Worm (Caenorhabditis elegans): ENCODE data around the gene mlck-1.

mlck-1 gene

DNA sequence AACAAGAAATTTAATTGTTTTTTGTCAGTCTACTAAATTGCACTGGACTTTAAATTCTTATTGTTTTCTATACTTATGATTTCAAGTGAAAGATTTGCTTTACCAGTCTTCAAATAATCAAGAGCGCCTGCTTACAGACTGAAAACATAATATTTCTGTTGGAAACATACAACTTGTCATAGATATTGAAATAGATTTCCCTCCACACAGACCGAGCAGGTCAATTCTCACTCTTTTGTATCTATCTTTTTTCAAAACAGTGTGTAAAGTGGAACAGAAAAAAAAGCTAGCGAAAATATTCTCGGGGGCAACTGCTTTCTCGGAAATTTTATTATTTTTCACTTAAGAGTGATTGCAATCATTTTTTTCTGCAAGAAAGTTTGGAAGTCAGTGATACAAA lies 9.0 kb upstream of the mlck-1 start:
- TF ChIP-seq ztf-29 (GFP tag; IDR thresholded peaks at IDR 0.05) (no peak), flt-1 (GFP tag; IDR thresholded peaks at IDR 0.05) (no peak), ref-1 (GFP tag; conservative IDR thresholded peaks at IDR 0.05) (no peak), med-1 (GFP tag; optimal IDR thresholded peaks at IDR 0.05; ENCODE audit: insufficient read depth) (no peak), tab-1 (GFP tag; IDR thresholded peaks at IDR 0.05) (no peak), klf-2 (GFP tag; conservative IDR thresholded peaks at IDR 0.05) (no peak), ztf-23 (GFP tag; IDR thresholded peaks at IDR 0.05) (no peak), cog-1 (tag; optimal IDR thresholded peaks at IDR 0.05) (no peak)

ce11 chrX:10078089-10078488 lies 8.5 kb upstream of the mlck-1 start:
- peak; percentile 38; the same call in 1 of the 2 replicates for TF ChIP-seq ztf-23 (GFP tag; IDR thresholded peaks at IDR 0.05)
- TF ChIP-seq cog-1 (tag; optimal IDR thresholded peaks at IDR 0.05): no peak

ce11 chrX:10077297-10077696 lies 7.7 kb upstream of the mlck-1 start, which contains the start of gene col-176:
TSS of gene col-176 (plus strand) at chrX:10077597.
- TF ChIP-seq med-1 (GFP tag; optimal IDR thresholded peaks at IDR 0.05; ENCODE audit: insufficient read depth): no peak
- TF ChIP-seq T22C8.4 (GFP tag; IDR thresholded peaks at IDR 0.05): no peak
- TF ChIP-seq cog-1 (tag; optimal IDR thresholded peaks at IDR 0.05): no peak
- no peak for TF ChIP-seq tab-1 (GFP tag; IDR thresholded peaks at IDR 0.05)
- no peak for TF ChIP-seq ref-1 (GFP tag; conservative IDR thresholded peaks at IDR 0.05)
- no peak for TF ChIP-seq flt-1 (GFP tag; IDR thresholded peaks at IDR 0.05)

DNA sequence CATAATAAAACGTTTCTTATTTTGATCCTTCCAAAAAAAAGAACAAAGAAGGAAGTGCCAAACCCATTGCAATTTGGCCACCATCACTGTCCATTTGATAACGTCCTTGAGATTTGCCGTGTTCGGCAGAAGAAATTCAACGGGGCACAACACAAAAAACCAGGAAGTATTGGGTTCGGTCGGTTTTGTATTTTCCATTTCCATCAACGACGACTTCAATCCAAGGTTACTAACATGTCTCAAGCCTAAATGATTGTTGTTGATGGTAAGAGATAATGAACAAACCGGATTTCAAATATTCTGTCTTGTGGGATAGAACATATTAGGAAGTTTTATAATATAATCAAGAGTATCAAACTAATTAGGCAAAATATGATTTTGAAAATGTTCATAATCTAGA lies 6.7 kb upstream of the mlck-1 start:
- TF ChIP-seq flt-1 (GFP tag; IDR thresholded peaks at IDR 0.05): no peak
- no peak for TF ChIP-seq ref-1 (GFP tag; conservative IDR thresholded peaks at IDR 0.05)
- no peak for TF ChIP-seq ztf-29 (GFP tag; IDR thresholded peaks at IDR 0.05)
- no peak for TF ChIP-seq med-1 (GFP tag; optimal IDR thresholded peaks at IDR 0.05; ENCODE audit: insufficient read depth)
- TF ChIP-seq tab-1 (GFP tag; IDR thresholded peaks at IDR 0.05): no peak
- no peak for TF ChIP-seq klf-2 (GFP tag; conservative IDR thresholded peaks at IDR 0.05)
- TF ChIP-seq T22C8.4 (GFP tag; IDR thresholded peaks at IDR 0.05): no peak
- no peak for TF ChIP-seq ztf-23 (GFP tag; IDR thresholded peaks at IDR 0.05)
- no peak for TF ChIP-seq cog-1 (tag; optimal IDR thresholded peaks at IDR 0.05)

DNA sequence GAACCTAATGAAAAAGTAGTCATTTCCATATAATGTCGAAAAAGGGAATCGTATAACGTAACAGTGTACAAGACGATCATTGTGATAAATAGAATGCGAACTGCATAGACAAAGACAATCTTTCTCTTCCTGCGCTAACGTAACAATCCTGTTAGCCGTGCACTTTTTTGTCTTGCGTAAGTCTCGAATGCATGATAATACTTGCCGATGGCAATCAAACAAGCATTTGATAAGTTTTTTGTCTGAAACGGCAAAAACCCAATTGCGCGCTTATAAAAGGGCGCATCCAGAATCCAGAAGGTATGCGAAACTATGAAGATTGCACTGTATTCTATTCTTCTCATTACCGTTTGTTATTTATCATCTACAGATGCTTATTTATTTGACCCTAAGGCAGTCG lies 5.4 kb upstream of the mlck-1 start, which contains the start of gene dao-4:
TSS of gene dao-4 (plus strand) at position 301 of the 400 bp plus-strand sequence.
- no peak for TF ChIP-seq ref-1 (GFP tag; conservative IDR thresholded peaks at IDR 0.05)
- TF ChIP-seq tab-1 (GFP tag; IDR thresholded peaks at IDR 0.05): no peak
- TF ChIP-seq klf-2 (GFP tag; conservative IDR thresholded peaks at IDR 0.05): no peak
- no peak for TF ChIP-seq ztf-23 (GFP tag; IDR thresholded peaks at IDR 0.05)
- no peak for TF ChIP-seq T22C8.4 (GFP tag; IDR thresholded peaks at IDR 0.05)
- no peak for TF ChIP-seq ztf-29 (GFP tag; IDR thresholded peaks at IDR 0.05)
- no peak for TF ChIP-seq med-1 (GFP tag; optimal IDR thresholded peaks at IDR 0.05; ENCODE audit: insufficient read depth)
- no peak for TF ChIP-seq flt-1 (GFP tag; IDR thresholded peaks at IDR 0.05)
- TF ChIP-seq cog-1 (tag; optimal IDR thresholded peaks at IDR 0.05): no peak

DNA sequence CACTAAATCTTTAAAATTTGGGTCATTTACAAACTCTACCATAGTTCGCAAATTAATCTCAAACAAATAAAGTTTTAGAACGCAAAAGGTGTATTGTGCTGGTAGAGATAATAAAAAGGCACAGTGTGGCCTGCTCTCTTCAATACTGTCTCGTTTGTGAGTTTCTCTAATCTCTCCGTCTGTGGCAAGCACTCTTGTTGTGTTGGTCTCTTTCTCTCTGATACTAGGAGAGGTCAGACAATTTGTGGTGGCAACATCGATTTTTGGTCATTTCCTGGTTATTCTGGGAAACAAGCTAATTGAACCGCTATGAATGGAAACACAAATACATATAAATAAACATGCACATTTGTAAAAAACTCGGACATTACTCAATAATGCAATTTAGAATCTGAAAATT lies 4.6 kb upstream of the mlck-1 start, which contains the start of gene ZC373.5:
TSS of gene ZC373.5 (minus strand) at position 159 of the 400 bp plus-strand sequence.
- TF ChIP-seq T22C8.4 (GFP tag; IDR thresholded peaks at IDR 0.05) (no peak), ref-1 (GFP tag; conservative IDR thresholded peaks at IDR 0.05) (no peak), klf-2 (GFP tag; conservative IDR thresholded peaks at IDR 0.05) (no peak), ztf-29 (GFP tag; IDR thresholded peaks at IDR 0.05) (no peak), ztf-23 (GFP tag; IDR thresholded peaks at IDR 0.05) (no peak), cog-1 (tag; optimal IDR thresholded peaks at IDR 0.05) (no peak), tab-1 (GFP tag; IDR thresholded peaks at IDR 0.05) (no peak), med-1 (GFP tag; optimal IDR thresholded peaks at IDR 0.05; ENCODE audit: insufficient read depth) (no peak), flt-1 (GFP tag; IDR thresholded peaks at IDR 0.05) (no peak)

ce11 chrX:10068468-10068867 lies 1.1 kb downstream of the mlck-1 start:
- TF ChIP-seq klf-2 (GFP tag; conservative IDR thresholded peaks at IDR 0.05) (no peak), ref-1 (GFP tag; conservative IDR thresholded peaks at IDR 0.05) (no peak), T22C8.4 (GFP tag; IDR thresholded peaks at IDR 0.05) (no peak), flt-1 (GFP tag; IDR thresholded peaks at IDR 0.05) (no peak), med-1 (GFP tag; optimal IDR thresholded peaks at IDR 0.05; ENCODE audit: insufficient read depth) (no peak), tab-1 (GFP tag; IDR thresholded peaks at IDR 0.05) (no peak), ztf-29 (GFP tag; IDR thresholded peaks at IDR 0.05) (no peak), ztf-23 (GFP tag; IDR thresholded peaks at IDR 0.05) (no peak), cog-1 (tag; optimal IDR thresholded peaks at IDR 0.05) (no peak)

- TF ChIP-seq klf-2 (GFP tag; conservative IDR thresholded peaks at IDR 0.05) (no peak), cog-1 (tag; optimal IDR thresholded peaks at IDR 0.05) (no peak), ref-1 (GFP tag; conservative IDR thresholded peaks at IDR 0.05) (no peak), med-1 (GFP tag; optimal IDR thresholded peaks at IDR 0.05; ENCODE audit: insufficient read depth) (no peak), ztf-29 (GFP tag; IDR thresholded peaks at IDR 0.05) (no peak), T22C8.4 (GFP tag; IDR thresholded peaks at IDR 0.05) (no peak), ztf-23 (GFP tag; IDR thresholded peaks at IDR 0.05) (no peak)
These were observed 9.0 kb downstream of the mlck-1 start, which contains the start of gene ZC373.3 for ce11 chrX:10060475-10061011. TSS of gene ZC373.3 (plus strand) at chrX:10060525.

ce11 chrX:10058332-10058731 lies 11.3 kb downstream of the mlck-1 start, which contains the start of gene ZC373.2:
TSS of gene ZC373.2 (minus strand) at chrX:10058432.
- TF ChIP-seq tab-1 (GFP tag; IDR thresholded peaks at IDR 0.05): no peak
- no peak for TF ChIP-seq ztf-29 (GFP tag; IDR thresholded peaks at IDR 0.05)
- no peak for TF ChIP-seq cog-1 (tag; optimal IDR thresholded peaks at IDR 0.05)
- TF ChIP-seq ref-1 (GFP tag; conservative IDR thresholded peaks at IDR 0.05): no peak
- TF ChIP-seq ztf-23 (GFP tag; IDR thresholded peaks at IDR 0.05): no peak

- TF ChIP-seq ztf-29 (GFP tag; IDR thresholded peaks at IDR 0.05) (no peak), flt-1 (GFP tag; IDR thresholded peaks at IDR 0.05) (no peak), med-1 (GFP tag; optimal IDR thresholded peaks at IDR 0.05; ENCODE audit: insufficient read depth) (no peak), ztf-23 (GFP tag; IDR thresholded peaks at IDR 0.05) (no peak), T22C8.4 (GFP tag; IDR thresholded peaks at IDR 0.05) (no peak), cog-1 (tag; optimal IDR thresholded peaks at IDR 0.05) (no peak), klf-2 (GFP tag; conservative IDR thresholded peaks at IDR 0.05) (no peak), tab-1 (GFP tag; IDR thresholded peaks at IDR 0.05) (no peak), ref-1 (GFP tag; conservative IDR thresholded peaks at IDR 0.05) (no peak)
These were observed 15.2 kb downstream of the mlck-1 start for ce11 chrX:10054410-10054800.
